Worm (Caenorhabditis elegans): ENCODE data around the gene C18E9.9.

DNA sequence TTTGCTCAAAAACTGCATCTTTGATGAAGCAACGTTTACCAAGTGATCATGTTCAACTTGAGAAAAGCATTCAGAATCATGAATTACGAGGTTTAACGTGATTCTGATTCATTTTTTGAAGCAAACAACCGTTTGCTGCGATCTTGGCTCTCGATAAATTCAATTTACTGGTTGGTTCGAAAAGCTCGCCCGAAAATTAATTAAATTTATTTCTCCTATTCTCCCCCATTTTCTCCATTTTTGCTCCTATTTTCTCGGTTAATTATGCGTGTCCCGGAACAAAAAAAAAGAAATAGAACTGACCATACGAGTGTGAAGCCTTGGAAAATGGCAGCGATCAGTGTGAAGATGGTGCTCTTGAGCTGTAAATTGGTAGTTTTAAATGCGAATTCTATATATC lies 32.4 kb downstream of the C18E9.9 start:
- TF ChIP-seq elt-3 (tag; optimal IDR thresholded peaks at IDR 0.05) (no peak), tbx-8 (GFP tag; optimal IDR thresholded peaks at IDR 0.05) (no peak), nhr-28 (tag; optimal IDR thresholded peaks at IDR 0.05) (no peak), unc-120 (tag; optimal IDR thresholded peaks at IDR 0.05; ENCODE audit: poor library complexity, severe bottlenecking) (no peak), ztf-11 (tag; optimal IDR thresholded peaks at IDR 0.05) (no peak), blmp-1 (tag; optimal IDR thresholded peaks at IDR 0.05) (no peak)
